Worm (Caenorhabditis elegans) whole organism, L4 larva: ENCODE data around the gene grd-4.

Experiments
- lin-39 ChIP-seq: fragments of 150-350 bp; optimal IDR thresholded peaks from 2 replicates; lab custom pipeline; 2014; ENCODE audit warnings: missing biosample characterization, missing genetic modification reagents, missing genetic modification characterization
- ztf-11 ChIP-seq: fragments of 150-350 bp; optimal IDR thresholded peaks from 2 replicates; lab custom pipeline; 2014; ENCODE audit warnings: missing biosample characterization, missing genetic modification characterization

ce11 chrX:8507053-8507452 lies 6.0 kb downstream of the grd-4 start:
- no peak for TF ChIP-seq ztf-11 (tag; lab: Kevin White, UChicago)
- no peak for TF ChIP-seq lin-39
